Worm (Caenorhabditis elegans) whole organism, L2 larva: ENCODE measurements around the gene B0454.8.

Source experiments
- C34F6.9 ChIP-seq: fragments of 150-350 bp; optimal IDR thresholded peaks from 2 replicates; lab custom pipeline; 2014; ENCODE audit warnings: missing biosample characterization, missing genetic modification characterization
- F13H6.1 ChIP-seq: sonication (generic microtip); optimal IDR thresholded peaks from 2 replicates; lab custom pipeline; 2016; ENCODE audit warnings: missing genetic modification characterization, missing compliant biosample characterization
- Y55F3AM.14 ChIP-seq: fragments of 200-800 bp; sonication (Bioruptor generic); optimal IDR thresholded peaks from 2 replicates; lab custom pipeline; 2018; ENCODE audit warnings: mild to moderate bottlenecking, missing genetic modification characterization, missing compliant biosample characterization
- ZK546.5 ChIP-seq: sonication (generic microtip); optimal IDR thresholded peaks from 2 replicates; lab custom pipeline; 2017; ENCODE audit warnings: missing biosample characterization, missing genetic modification characterization
- alr-1 ChIP-seq: fragments of 150-350 bp; optimal IDR thresholded peaks from 2 replicates; lab custom pipeline; 2014; ENCODE audit warnings: missing biosample characterization, missing genetic modification characterization
- aly-2 ChIP-seq: fragments of 150-350 bp; optimal IDR thresholded peaks from 2 replicates; lab custom pipeline; 2014; ENCODE audit warnings: missing biosample characterization, missing genetic modification characterization
- ceh-16 ChIP-seq: fragments of 150-350 bp; optimal IDR thresholded peaks from 2 replicates; lab custom pipeline; 2014; ENCODE audit warnings: missing biosample characterization, missing genetic modification characterization
- crh-2 ChIP-seq: sonication (generic microtip); optimal IDR thresholded peaks from 2 replicates; lab custom pipeline; 2017; ENCODE audit warnings: missing biosample characterization, missing genetic modification characterization
- dmd-4 ChIP-seq: sonication (generic microtip); optimal IDR thresholded peaks from 2 replicates; lab custom pipeline; 2017; ENCODE audit warnings: missing biosample characterization, missing genetic modification characterization
- egl-27 ChIP-seq: sonication (generic microtip); optimal IDR thresholded peaks from 3 replicates; lab custom pipeline; 2017; ENCODE audit warnings: missing biosample characterization, missing genetic modification reagents, missing genetic modification characterization
- elt-1 ChIP-seq: fragments of 150-350 bp; optimal IDR thresholded peaks from 2 replicates; lab custom pipeline; 2014; ENCODE audit warnings: missing biosample characterization, missing genetic modification characterization
- elt-3 ChIP-seq: sonication (generic microtip); optimal IDR thresholded peaks from 2 replicates; lab custom pipeline; 2017; ENCODE audit warnings: missing biosample characterization, missing genetic modification characterization
- fos-1 ChIP-seq: fragments of 150-350 bp; optimal IDR thresholded peaks from 2 replicates; lab custom pipeline; 2014; ENCODE audit warnings: missing biosample characterization, missing genetic modification characterization
- lin-11 ChIP-seq: fragments of 150-350 bp; sonication (generic microtip); optimal IDR thresholded peaks from 2 replicates; lab custom pipeline; 2014; ENCODE audit warnings: missing biosample characterization, missing genetic modification characterization, inconsistent platforms, mixed read lengths
- lin-13 ChIP-seq: fragments of 150-350 bp; optimal IDR thresholded peaks from 2 replicates; lab custom pipeline; 2014; ENCODE audit warnings: missing biosample characterization, missing genetic modification reagents, missing genetic modification characterization
- lsy-2 ChIP-seq, 2 experiments: fragments of 150-350 bp in 1 of 2; sonication (generic microtip) in 1 of 2; optimal IDR thresholded peaks; 2 replicates each; lab custom pipeline; 2014 to 2017; ENCODE audit warnings: missing biosample characterization in 2 of 2, missing genetic modification characterization in 2 of 2
- mbf-1 ChIP-seq: sonication (generic microtip); optimal IDR thresholded peaks from 2 replicates; lab custom pipeline; 2017; ENCODE audit warnings: missing biosample characterization, missing genetic modification characterization
- nhr-10 ChIP-seq: sonication (generic microtip); optimal IDR thresholded peaks from 2 replicates; lab custom pipeline; 2017; ENCODE audit warnings: missing biosample characterization, missing genetic modification characterization
- nhr-12 ChIP-seq: fragments of 150-350 bp; optimal IDR thresholded peaks from 2 replicates; lab custom pipeline; 2014; ENCODE audit warnings: missing biosample characterization, missing genetic modification characterization
- nhr-129 ChIP-seq: fragments of 150-350 bp; optimal IDR thresholded peaks from 2 replicates; lab custom pipeline; 2014; ENCODE audit warnings: missing biosample characterization, missing genetic modification characterization
- nhr-23 ChIP-seq: fragments of 150-350 bp; optimal IDR thresholded peaks from 2 replicates; lab custom pipeline; 2014; ENCODE audit warnings: missing biosample characterization, missing genetic modification reagents, missing genetic modification characterization
- nhr-237 ChIP-seq: fragments of 150-350 bp; optimal IDR thresholded peaks from 2 replicates; lab custom pipeline; 2014; ENCODE audit warnings: missing biosample characterization, missing genetic modification characterization
- nhr-25 ChIP-seq: fragments of 150-350 bp; sonication (generic microtip); optimal IDR thresholded peaks from 3 replicates; lab custom pipeline; 2014; ENCODE audit warnings: missing biosample characterization, missing genetic modification characterization
- nhr-6 ChIP-seq: fragments of 150-350 bp; optimal IDR thresholded peaks from 2 replicates; lab custom pipeline; 2014; ENCODE audit warnings: missing biosample characterization, missing genetic modification characterization
- nhr-77 ChIP-seq: fragments of 150-350 bp; optimal IDR thresholded peaks from 2 replicates; lab custom pipeline; 2014; ENCODE audit warnings: missing biosample characterization, missing genetic modification characterization
- peb-1 ChIP-seq: fragments of 150-350 bp; optimal IDR thresholded peaks from 2 replicates; lab custom pipeline; 2014; ENCODE audit warnings: missing biosample characterization, missing genetic modification characterization
- sem-4 ChIP-seq: fragments of 150-350 bp; optimal IDR thresholded peaks from 2 replicates; lab custom pipeline; 2014; ENCODE audit warnings: missing biosample characterization, missing genetic modification reagents, missing genetic modification characterization
- skn-1 ChIP-seq: sonication (generic microtip); optimal IDR thresholded peaks from 2 replicates; lab custom pipeline; 2017; ENCODE audit warnings: missing biosample characterization, missing genetic modification characterization
- sma-3 ChIP-seq: sonication (generic microtip); optimal IDR thresholded peaks from 2 replicates; lab custom pipeline; 2016; ENCODE audit warnings: missing genetic modification reagents, missing genetic modification characterization, missing compliant biosample characterization
- sma-9 ChIP-seq, 2 experiments: fragments of 150-350 bp in 1 of 2; sonication (generic microtip) in 1 of 2; optimal IDR thresholded peaks; 2 replicates each; lab custom pipeline; 2014 to 2016; ENCODE audit warnings: missing genetic modification characterization in 2 of 2, mild to moderate bottlenecking in 1 of 2, missing biosample characterization in 1 of 2, missing compliant biosample characterization in 1 of 2, missing genetic modification reagents in 1 of 2, moderate library complexity in 1 of 2
- snpc-4 ChIP-seq: fragments of 150-350 bp; optimal IDR thresholded peaks from 2 replicates; lab custom pipeline; 2014; ENCODE audit warnings: missing biosample characterization, missing genetic modification characterization
- unc-55 ChIP-seq: fragments of 150-350 bp; sonication (generic microtip); optimal IDR thresholded peaks from 3 replicates; lab custom pipeline; 2014; ENCODE audit warnings: missing biosample characterization, missing genetic modification reagents, missing genetic modification characterization
- zag-1 ChIP-seq: fragments of 150-350 bp; optimal IDR thresholded peaks from 2 replicates; lab custom pipeline; 2014; ENCODE audit warnings: missing biosample characterization, missing genetic modification characterization
- ztf-1 ChIP-seq: fragments of 200-800 bp; sonication (Bioruptor generic); conservative IDR thresholded peaks from 2 replicates; pipeline ENCODE4 v1.3.6; 2022; ENCODE audit warnings: missing genetic modification characterization, missing compliant biosample characterization
- ztf-11 ChIP-seq: sonication (generic microtip); optimal IDR thresholded peaks from 2 replicates; lab custom pipeline; 2017; ENCODE audit warnings: missing biosample characterization, missing genetic modification characterization

B0454.8 gene

ce11 chrII:3056266-3056872 is 13.1 kb upstream of the B0454.8 start, which contains the start of gene lin-8:
Gene lin-8 (plus strand): TSS chrII:3056822.
- TF ChIP-seq ZK546.5 (tag; lab: Kevin White, UChicago) (no peak), F13H6.1 (tag; lab: Kevin White, UChicago) (no peak), dmd-4 (no peak), nhr-6 (no peak), mbf-1 (no peak), nhr-10 (tag; lab: Kevin White, UChicago) (no peak), nhr-12 (tag; lab: Kevin White, UChicago) (no peak), Y55F3AM.14 (GFP tag; lab: Kevin White, UChicago) (no peak), sem-4 (tag; lab: Kevin White, UChicago) (no peak), nhr-77 (tag; lab: Kevin White, UChicago) (no peak), C34F6.9 (tag; lab: Kevin White, UChicago) (no peak), ztf-11 (tag; lab: Kevin White, UChicago) (no peak), nhr-23 (tag; lab: Kevin White, UChicago) (no peak), nhr-25 (no peak), elt-1 (tag; lab: Kevin White, UChicago) (no peak)

- TF ChIP-seq nhr-129 (tag; lab: Kevin White, UChicago) (peak; percentile 26), ZK546.5 (tag; lab: Kevin White, UChicago) (no peak), skn-1 (tag; lab: Kevin White, UChicago) (no peak), sma-3 (GFP tag; lab: Kevin White, UChicago) (no peak), alr-1 (tag; lab: Kevin White, UChicago) (no peak), C34F6.9 (tag; lab: Kevin White, UChicago) (peak; percentile 35), aly-2 (tag; lab: Kevin White, UChicago) (no peak), F13H6.1 (tag; lab: Kevin White, UChicago) (no peak), crh-2 (tag; lab: Kevin White, UChicago) (peak; percentile 17), unc-55 (GFP tag; lab: Kevin White, UChicago) (peak; percentile 25)
Observed at ce11 chrII:3055531-3055930, 12.3 kb upstream of the B0454.8 start.

ce11 chrII:3054622-3055021 is 11.4 kb upstream of the B0454.8 start:
- TF ChIP-seq sma-9 (GFP tag; optimal IDR thresholded peaks at IDR 0.05; lab: Kevin White, UChicago): no peak
- no peak for TF ChIP-seq sma-9 (tag; optimal IDR thresholded peaks at IDR 0.05; lab: Kevin White, UChicago)
- no peak for TF ChIP-seq snpc-4 (tag; lab: Kevin White, UChicago)
- TF ChIP-seq unc-55 (GFP tag; lab: Kevin White, UChicago): peak; percentile 36
- TF ChIP-seq sma-3 (GFP tag; lab: Kevin White, UChicago): no peak
- TF ChIP-seq F13H6.1 (tag; lab: Kevin White, UChicago): peak; percentile 19
- TF ChIP-seq egl-27: no peak
- TF ChIP-seq C34F6.9 (tag; lab: Kevin White, UChicago): no peak
- no peak for TF ChIP-seq fos-1
- no peak for TF ChIP-seq peb-1
- TF ChIP-seq zag-1 (tag; lab: Kevin White, UChicago): no peak

ce11 chrII:3054221-3054620 is 11.0 kb upstream of the B0454.8 start, which contains the start of gene lido-13:
Gene lido-13 (minus strand): TSS chrII:3054321.
- TF ChIP-seq sma-3 (GFP tag; lab: Kevin White, UChicago): no peak
- TF ChIP-seq fos-1: no peak
- TF ChIP-seq lin-11: no peak
- no peak for TF ChIP-seq lin-13 (GFP tag; lab: Kevin White, UChicago)
- no peak for TF ChIP-seq snpc-4 (tag; lab: Kevin White, UChicago)
- no peak for TF ChIP-seq ztf-1
- TF ChIP-seq crh-2 (tag; lab: Kevin White, UChicago): no peak
- no peak for TF ChIP-seq peb-1
- no peak for TF ChIP-seq zag-1 (tag; lab: Kevin White, UChicago)
- no peak for TF ChIP-seq ceh-16
- TF ChIP-seq nhr-12 (tag; lab: Kevin White, UChicago): no peak
- TF ChIP-seq lsy-2 (tag; optimal IDR thresholded peaks at IDR 0.05; lab: Kevin White, UChicago): no peak
- TF ChIP-seq dmd-4: no peak
- no peak for TF ChIP-seq sma-9 (GFP tag; optimal IDR thresholded peaks at IDR 0.05; lab: Kevin White, UChicago)
- no peak for TF ChIP-seq sma-9 (tag; optimal IDR thresholded peaks at IDR 0.05; lab: Kevin White, UChicago)
- no peak for TF ChIP-seq elt-3 (tag; lab: Kevin White, UChicago)
- no peak for TF ChIP-seq nhr-237 (tag; lab: Kevin White, UChicago)
- no peak for TF ChIP-seq nhr-10 (tag; lab: Kevin White, UChicago)
